Worm (Caenorhabditis elegans): ENCODE results near the gene tat-2.

- no peak for TF ChIP-seq skn-1 (tag; optimal IDR thresholded peaks at IDR 0.05)
- no peak for TF ChIP-seq nhr-77 (tag; optimal IDR thresholded peaks at IDR 0.05)
- TF ChIP-seq mbf-1 (tag; optimal IDR thresholded peaks at IDR 0.05), result no peak
- no peak for TF ChIP-seq unc-62 (GFP tag; optimal IDR thresholded peaks at IDR 0.05)
- no peak for TF ChIP-seq lin-39 (tag; optimal IDR thresholded peaks at IDR 0.05)
- TF ChIP-seq snpc-4 (tag; optimal IDR thresholded peaks at IDR 0.05), result no peak
- TF ChIP-seq mab-5 (tag; optimal IDR thresholded peaks at IDR 0.05), result no peak
- TF ChIP-seq nhr-6 (tag; optimal IDR thresholded peaks at IDR 0.05), result no peak
Measured at ce11 chrIV:4809813-4810212, 36.9 kb downstream of the tat-2 start, which contains the start of gene H06H21.37.
